Worm (Caenorhabditis elegans): ENCODE results near the gene drr-2.

Gene drr-2

ce11 chrIII:13630708-13631107 is 12.7 kb downstream of the drr-2 start, which contains the start of gene arrd-17:
Gene arrd-17, minus strand, starts transcription at chrIII:13630808.
- TF ChIP-seq ceh-58 (GFP tag; IDR thresholded peaks at IDR 0.05) (no peak), dox-1 (GFP tag; IDR thresholded peaks at IDR 0.05) (no peak), nfya-1 (tag; optimal IDR thresholded peaks at IDR 0.05; ENCODE audit: borderline replicate concordance, insufficient read depth) (no peak), ztf-26 (tag; optimal IDR thresholded peaks at IDR 0.05) (no peak)

- TF ChIP-seq nhr-80 (tag; optimal IDR thresholded peaks at IDR 0.05) (peak; percentile 39), attf-3 (GFP tag; conservative IDR thresholded peaks at IDR 0.05) (no peak)
Observed at ce11 chrIII:13626692-13627091, 16.7 kb downstream of the drr-2 start, which contains the start of gene T12D8.5. Gene T12D8.5, minus strand, starts transcription at chrIII:13626786.

- TF ChIP-seq F33H1.4 (GFP tag; IDR thresholded peaks at IDR 0.05), result 0 out of 2 replicates have a peak, but pooled peaks have one; percentile 7
- peak; percentile 68; the same call in 1 of the 2 replicates for TF ChIP-seq nfya-2 (GFP tag; IDR thresholded peaks at IDR 0.05)
- no peak for TF ChIP-seq lag-1 (GFP tag; IDR thresholded peaks at IDR 0.05)
- no peak for TF ChIP-seq K12H6.12 (tag; optimal IDR thresholded peaks at IDR 0.05)
- TF ChIP-seq F37B4.10 (GFP tag; IDR thresholded peaks at IDR 0.05), result no peak
- TF ChIP-seq bed-1 (GFP tag; IDR thresholded peaks at IDR 0.05), result 0 out of 2 replicates have a peak, but pooled peaks have one; percentile 58
- no peak for TF ChIP-seq K11D2.4 (GFP tag; IDR thresholded peaks at IDR 0.05)
- no peak for TF ChIP-seq hlh-12 (tag; optimal IDR thresholded peaks at IDR 0.05)
- TF ChIP-seq F52B5.7 (tag; optimal IDR thresholded peaks at IDR 0.05), result peak; percentile 6
- no peak for TF ChIP-seq F23B12.7 (tag; optimal IDR thresholded peaks at IDR 0.05; ENCODE audit: insufficient read depth)
- TF ChIP-seq sdz-38 (tag; optimal IDR thresholded peaks at IDR 0.05), result no peak
- peak; percentile 77; the same call in 1 of the 2 replicates for TF ChIP-seq Y53G8AR.9 (GFP tag; conservative IDR thresholded peaks at IDR 0.05)
- TF ChIP-seq dox-1 (GFP tag; IDR thresholded peaks at IDR 0.05), result peak; percentile 69
- peak; percentile 27 for TF ChIP-seq tbp1 (GFP tag; optimal IDR thresholded peaks at IDR 0.05)
- no peak for TF ChIP-seq sea-2 (GFP tag; IDR thresholded peaks at IDR 0.05)
- no peak for TF ChIP-seq athp-1 (tag; optimal IDR thresholded peaks at IDR 0.05)
- no peak for TF ChIP-seq somi-1 (GFP tag; optimal IDR thresholded peaks at IDR 0.05)
- TF ChIP-seq rpc-1 (optimal IDR thresholded peaks at IDR 0.05), result no peak
- no peak for TF ChIP-seq rpc-1 (tag; optimal IDR thresholded peaks at IDR 0.05)
- no peak for TF ChIP-seq aptf-2 (GFP tag; conservative IDR thresholded peaks at IDR 0.05)
- TF ChIP-seq F57C9.4 (tag; optimal IDR thresholded peaks at IDR 0.05), result peak; percentile 7
- no peak for TF ChIP-seq attf-6 (GFP tag; IDR thresholded peaks at IDR 0.05)
- TF ChIP-seq rec-8 (tag; optimal IDR thresholded peaks at IDR 0.05), result no peak
- peak; percentile 34; the same call in 1 of the 2 replicates for TF ChIP-seq egl-44 (GFP tag; IDR thresholded peaks at IDR 0.05)
- TF ChIP-seq nhr-90 (tag; optimal IDR thresholded peaks at IDR 0.05), result peak; percentile 60
- TF ChIP-seq cebp-1 (GFP tag; IDR thresholded peaks at IDR 0.05), result 0 out of 2 replicates have a peak, but pooled peaks have one; percentile 7
- TF ChIP-seq cebp-1 (tag; optimal IDR thresholded peaks at IDR 0.05), result peak; percentile 53
- peak; percentile 64; the same call in 1 of the 2 replicates for TF ChIP-seq nfyb-1 (GFP tag; IDR thresholded peaks at IDR 0.05)
- TF ChIP-seq nfya-1 (tag; optimal IDR thresholded peaks at IDR 0.05; ENCODE audit: borderline replicate concordance, insufficient read depth), result no peak
- no peak for TF ChIP-seq cebp-2 (GFP tag; IDR thresholded peaks at IDR 0.05)
- TF ChIP-seq nhr-80 (tag; optimal IDR thresholded peaks at IDR 0.05), result no peak
- 0 out of 2 replicates have a peak, but pooled peaks have one; percentile 52 for TF ChIP-seq madf-3 (GFP tag; IDR thresholded peaks at IDR 0.05)
- no peak for TF ChIP-seq Y53F4B.3 (GFP tag; IDR thresholded peaks at IDR 0.05)
- TF ChIP-seq B0035.1 (tag; optimal IDR thresholded peaks at IDR 0.05), result no peak
- TF ChIP-seq B0336.3 (GFP tag; IDR thresholded peaks at IDR 0.05), result peak; percentile 91
- TF ChIP-seq sptf-2 (GFP tag; optimal IDR thresholded peaks at IDR 0.05), result no peak
- peak; percentile 26 for TF ChIP-seq die-1 (tag; optimal IDR thresholded peaks at IDR 0.05)
- peak; percentile 49 for TF ChIP-seq atf-7 (tag; optimal IDR thresholded peaks at IDR 0.05)
- peak; percentile 46 for TF ChIP-seq mcd-1 (GFP tag; IDR thresholded peaks at IDR 0.05)
- peak; percentile 50 for TF ChIP-seq tlf-1 (GFP tag; optimal IDR thresholded peaks at IDR 0.05)
- no peak for TF ChIP-seq ets-4 (GFP tag; optimal IDR thresholded peaks at IDR 0.05)
Observed at ce11 chrIII:13625650-13626430, 17.5 kb downstream of the drr-2 start.
